Worm (Caenorhabditis elegans) whole organism, L2 larva: ENCODE results near the gene dars-2.

ENCODE experiments used
- alr-1 ChIP-seq: fragments of 150-350 bp; optimal IDR thresholded peaks from 2 replicates; lab custom pipeline; 2014; ENCODE audit warnings: missing biosample characterization, missing genetic modification characterization
- ceh-82 ChIP-seq: fragments of 150-350 bp; optimal IDR thresholded peaks from 2 replicates; lab custom pipeline; 2014; ENCODE audit warnings: missing biosample characterization, missing genetic modification characterization
- skn-1 ChIP-seq: sonication (generic microtip); optimal IDR thresholded peaks from 2 replicates; lab custom pipeline; 2017; ENCODE audit warnings: missing biosample characterization, missing genetic modification characterization
- unc-39 ChIP-seq: fragments of 150-350 bp; optimal IDR thresholded peaks from 2 replicates; lab custom pipeline; 2014; ENCODE audit warnings: missing biosample characterization, missing genetic modification characterization

ce11 chrV:12039755-12040154 lies 8.8 kb upstream of the dars-2 start:
- no peak for TF ChIP-seq skn-1 (tag; lab: Kevin White, UChicago)
- TF ChIP-seq alr-1 (tag; lab: Kevin White, UChicago), result no peak
- no peak for TF ChIP-seq ceh-82
- no peak for TF ChIP-seq unc-39 (tag; lab: Kevin White, UChicago)
